Fruit fly (Drosophila melanogaster): Measurements from ENCODE around the gene CG14710.

Gene CG14710

dm6 chr3R:11661712-11662111 lies 41.8 kb downstream of the CG14710 start (continued):
- TF ChIP-seq CG31627 (GFP tag; optimal IDR thresholded peaks at IDR 0.05) (peak; percentile 11), achi (GFP tag; optimal IDR thresholded peaks at IDR 0.05) (peak; percentile 52), CG34406 (GFP tag; optimal IDR thresholded peaks at IDR 0.05) (peak; percentile 24), CG7368 (GFP tag; optimal IDR thresholded peaks at IDR 0.05) (no peak), CG3919 (GFP tag; optimal IDR thresholded peaks at IDR 0.05) (peak; percentile 51), pdm3 (GFP tag; optimal IDR thresholded peaks at IDR 0.05) (peak; percentile 59), esn (GFP tag; optimal IDR thresholded peaks at IDR 0.05) (no peak), CG32006 (GFP tag; optimal IDR thresholded peaks at IDR 0.05) (peak; percentile 64)

- peak; percentile 18 for TF ChIP-seq Hr4 (GFP tag; optimal IDR thresholded peaks at IDR 0.05)
- TF ChIP-seq eg (GFP tag; IDR thresholded peaks at IDR 0.05), result peak; percentile 50; the same call in 2 of the 3 replicates
- TF ChIP-seq spab (GFP tag; optimal IDR thresholded peaks at IDR 0.05), result no peak
- no peak for TF ChIP-seq vri (GFP tag; optimal IDR thresholded peaks at IDR 0.05)
- peak; percentile 33 for TF ChIP-seq CG32006 (GFP tag; optimal IDR thresholded peaks at IDR 0.05)
- TF ChIP-seq CG6276 (GFP tag; optimal IDR thresholded peaks at IDR 0.05), result peak; percentile 20
- no peak for TF ChIP-seq OdsH (GFP tag; optimal IDR thresholded peaks at IDR 0.05)
- TF ChIP-seq CG15336 (GFP tag; IDR thresholded peaks at IDR 0.05), result peak; percentile 64
These were observed 42.7 kb downstream of the CG14710 start for dm6 chr3R:11662617-11663016.

- TF ChIP-seq CG15336 (GFP tag; IDR thresholded peaks at IDR 0.05), result 0 out of 2 replicates have a peak, but pooled peaks have one; percentile 17
- TF ChIP-seq Eip78C (GFP tag), result peak; percentile 69
- no peak for TF ChIP-seq dac (GFP tag; optimal IDR thresholded peaks at IDR 0.05)
- peak; percentile 26 for TF ChIP-seq CG3032 (tag; optimal IDR thresholded peaks at IDR 0.05)
- TF ChIP-seq OdsH (GFP tag; optimal IDR thresholded peaks at IDR 0.05), result peak; percentile 15
- no peak for TF ChIP-seq fkh (GFP tag; optimal IDR thresholded peaks at IDR 0.05)
- TF ChIP-seq CG6163 (GFP tag; IDR thresholded peaks at IDR 0.05), result no peak
- TF ChIP-seq dsx (GFP tag; optimal IDR thresholded peaks at IDR 0.05; ENCODE audit: poor library complexity, severe bottlenecking), result no peak
- TF ChIP-seq CG34406 (GFP tag; optimal IDR thresholded peaks at IDR 0.05), result peak; percentile 3
- no peak for TF ChIP-seq lz (GFP tag; optimal IDR thresholded peaks at IDR 0.05)
- peak in 1 of 2 experiments; percentile 37 for TF ChIP-seq ss (GFP tag; optimal IDR thresholded peaks at IDR 0.05)
- peak; percentile 15 for TF ChIP-seq CG10669 (GFP tag; optimal IDR thresholded peaks at IDR 0.05)
- TF ChIP-seq pdm3 (GFP tag; optimal IDR thresholded peaks at IDR 0.05), result peak; percentile 29
- peak; percentile 10 for TF ChIP-seq spab (GFP tag; optimal IDR thresholded peaks at IDR 0.05)
- peak; percentile 33 for TF ChIP-seq CG3919 (GFP tag; optimal IDR thresholded peaks at IDR 0.05)
- TF ChIP-seq Gug (GFP tag; IDR thresholded peaks at IDR 0.05), result no peak
These were observed 43.6 kb downstream of the CG14710 start for dm6 chr3R:11663441-11663840.

- TF ChIP-seq spab (GFP tag; optimal IDR thresholded peaks at IDR 0.05) (no peak), Lpt (GFP tag; optimal IDR thresholded peaks at IDR 0.05) (no peak), net (GFP tag; optimal IDR thresholded peaks at IDR 0.05) (no peak), CG8319 (GFP tag; optimal IDR thresholded peaks at IDR 0.05) (no peak), CG6792 (GFP tag; optimal IDR thresholded peaks at IDR 0.05) (no peak), cyc (GFP tag; optimal IDR thresholded peaks at IDR 0.05) (peak; percentile 13), dsx (GFP tag; optimal IDR thresholded peaks at IDR 0.05; ENCODE audit: poor library complexity, severe bottlenecking) (no peak), CG6808 (GFP tag; optimal IDR thresholded peaks at IDR 0.05) (no peak), Hr38 (GFP tag; optimal IDR thresholded peaks at IDR 0.05) (no peak), Ets21C (GFP tag; optimal IDR thresholded peaks at IDR 0.05) (no peak), Eip75B (GFP tag; optimal IDR thresholded peaks at IDR 0.05) (no peak), esn (GFP tag; optimal IDR thresholded peaks at IDR 0.05) (peak; percentile 34), dac (GFP tag; optimal IDR thresholded peaks at IDR 0.05) (no peak), Smox (GFP tag; optimal IDR thresholded peaks at IDR 0.05) (no peak), pdm3 (GFP tag; optimal IDR thresholded peaks at IDR 0.05) (peak; percentile 1), Eip78C (GFP tag) (peak; percentile 58), fkh (GFP tag; optimal IDR thresholded peaks at IDR 0.05) (no peak)
These were observed 45.6 kb downstream of the CG14710 start for dm6 chr3R:11665508-11665907.

Measured in whole organism, prepupa.